Fruit fly (Drosophila melanogaster) S2 (cell line): ENCODE results near the gene Trp1.

ENCODE experiments used
- CG8478 ChIP-seq: fragments of >200 bp; optimal IDR thresholded peaks from 2 replicates; lab custom pipeline; 2018
- CTCF ChIP-seq, 2 experiments: fragments of >200 bp; optimal IDR thresholded peaks; 2 replicates each; lab custom pipeline; 2018

DNA sequence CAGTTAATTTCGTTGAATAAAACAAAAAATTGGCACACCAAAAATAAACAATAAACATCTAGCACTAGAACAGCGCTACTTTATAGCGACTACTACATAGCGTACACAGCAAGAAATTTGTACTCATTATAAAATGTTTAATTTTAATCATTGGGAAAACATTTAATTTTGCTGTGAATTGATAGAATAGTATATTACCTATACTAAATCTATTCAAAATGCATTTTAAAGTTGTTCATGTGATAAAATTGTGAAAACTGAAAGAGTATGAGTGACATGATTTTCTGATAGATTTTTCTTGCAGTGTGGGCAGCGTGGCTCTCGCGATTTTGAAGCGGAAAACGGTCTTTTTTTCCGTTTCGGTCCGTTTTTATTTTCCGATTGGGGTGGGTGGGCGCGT is 52.1 kb downstream of the Trp1 start:
- TF ChIP-seq CG8478 (lab: Kevin White, UChicago) (no peak), CTCF (optimal IDR thresholded peaks at IDR 0.05; lab: Kevin White, UChicago) (no peak)
